Worm (Caenorhabditis elegans) whole organism, mixed stage, embryonic: Measurements from ENCODE around the gene kin-21.

ENCODE experiments used
- ces-1 ChIP-seq: fragments of 150-350 bp; optimal IDR thresholded peaks from 2 replicates; lab custom pipeline; 2014; ENCODE audit warnings: missing biosample characterization, missing genetic modification reagents, missing genetic modification characterization
- ham-2 ChIP-seq: fragments of 200-800 bp; sonication (Bioruptor generic); optimal IDR thresholded peaks from 2 replicates; lab custom pipeline; 2018; ENCODE audit warnings: mild to moderate bottlenecking, missing genetic modification characterization, missing compliant biosample characterization
- mab-5 ChIP-seq: fragments of 150-350 bp; optimal IDR thresholded peaks from 2 replicates; lab custom pipeline; 2014; ENCODE audit warnings: missing biosample characterization, missing genetic modification characterization
- pha-4 ChIP-seq: fragments of 150-350 bp; optimal IDR thresholded peaks from 2 replicates; lab custom pipeline; 2018; ENCODE audit warnings: missing biosample characterization, missing genetic modification reagents, missing genetic modification characterization
- sptf-1 ChIP-seq: sonication (generic microtip); optimal IDR thresholded peaks from 2 replicates; lab custom pipeline; 2017; ENCODE audit warnings: mild to moderate bottlenecking, missing genetic modification characterization, moderate library complexity, missing compliant biosample characterization
- unc-62 ChIP-seq: fragments of 150-350 bp; optimal IDR thresholded peaks from 2 replicates; lab custom pipeline; 2014; ENCODE audit warnings: missing biosample characterization, missing genetic modification reagents, missing genetic modification characterization
- ztf-11 ChIP-seq: fragments of 150-350 bp; optimal IDR thresholded peaks from 2 replicates; lab custom pipeline; 2014; ENCODE audit warnings: missing biosample characterization, missing genetic modification characterization

ce11 chrIV:9852818-9853466 is 20.3 kb downstream of the kin-21 start:
- TF ChIP-seq unc-62 (GFP tag; lab: Kevin White, UChicago) (no peak), ham-2 (GFP tag; lab: Kevin White, UChicago) (no peak), pha-4 (no peak), ces-1 (GFP tag; lab: Kevin White, UChicago) (no peak), sptf-1 (tag; lab: Kevin White, UChicago) (no peak), mab-5 (tag; lab: Kevin White, UChicago) (no peak), ztf-11 (tag; lab: Kevin White, UChicago) (no peak)
